Worm (Caenorhabditis elegans): ENCODE measurements around the gene F13A7.11.

Gene F13A7.11

ce11 chrV:16401519-16401918 lies 6.4 kb upstream of the F13A7.11 start, which contains the start of gene F13A7.14 (continued):
- TF ChIP-seq ceh-62 (tag; optimal IDR thresholded peaks at IDR 0.05), result no peak
- TF ChIP-seq tag-97 (GFP tag; IDR thresholded peaks at IDR 0.05), result peak; percentile 68; the same call in 1 of the 2 replicates
- TF ChIP-seq lin-13 (GFP tag; optimal IDR thresholded peaks at IDR 0.05), result peak; percentile 33
- TF ChIP-seq nhr-11 (tag; optimal IDR thresholded peaks at IDR 0.05), result no peak
- peak in 1 of 2 experiments; percentile 76; a peak in 1 of 4 replicates for TF ChIP-seq madf-5 (GFP tag; IDR thresholded peaks at IDR 0.05)
- TF ChIP-seq F49E8.2 (tag; optimal IDR thresholded peaks at IDR 0.05; ENCODE audit: borderline replicate concordance), result peak; percentile 19
- peak; percentile 66 for TF ChIP-seq aha-1 (tag)
- peak; percentile 61; the same call in 1 of the 2 replicates for TF ChIP-seq ceh-44 (GFP tag; IDR thresholded peaks at IDR 0.05)
- peak; percentile 20 for TF ChIP-seq spr-3 (GFP tag; optimal IDR thresholded peaks at IDR 0.05)
- no peak for TF ChIP-seq mxl-2 (GFP tag; conservative IDR thresholded peaks at IDR 0.05)
- peak; percentile 14 for TF ChIP-seq nhr-6 (tag; optimal IDR thresholded peaks at IDR 0.05)
- TF ChIP-seq hif-1 (tag; optimal IDR thresholded peaks at IDR 0.05), result peak in 1 of 2 experiments; percentile 90
- 0 out of 2 replicates have a peak, but pooled peaks have one; percentile 17 for TF ChIP-seq mdt-29 (GFP tag; IDR thresholded peaks at IDR 0.05)
- TF ChIP-seq rbr-2 (tag; optimal IDR thresholded peaks at IDR 0.05), result peak; percentile 52
- TF ChIP-seq madf-9 (GFP tag; conservative IDR thresholded peaks at IDR 0.05), result peak; percentile 71
- peak; percentile 85 for TF ChIP-seq duxl-1 (tag; optimal IDR thresholded peaks at IDR 0.05; ENCODE audit: poor library complexity)
- TF ChIP-seq nhr-48 (tag; optimal IDR thresholded peaks at IDR 0.05), result peak; percentile 17
- no peak for TF ChIP-seq dmd-8 (GFP tag; IDR thresholded peaks at IDR 0.05)
- no peak for TF ChIP-seq daf-16 (GFP tag; optimal IDR thresholded peaks at IDR 0.05)
- TF ChIP-seq daf-16 (tag; optimal IDR thresholded peaks at IDR 0.05), result no peak
- TF ChIP-seq nhr-102 (tag; optimal IDR thresholded peaks at IDR 0.05), result peak; percentile 77
- no peak for TF ChIP-seq zip-11 (GFP tag; IDR thresholded peaks at IDR 0.05)
- TF ChIP-seq ctbp-1 (GFP tag; IDR thresholded peaks at IDR 0.05), result no peak
- 0 out of 2 replicates have a peak, but pooled peaks have one; percentile 16 for TF ChIP-seq vab-7 (GFP tag; IDR thresholded peaks at IDR 0.05)
- TF ChIP-seq Y48G9A.11 (GFP tag; IDR thresholded peaks at IDR 0.05), result peak; percentile 44; the same call in 1 of the 2 replicates
- no peak for TF ChIP-seq nhr-237 (tag; optimal IDR thresholded peaks at IDR 0.05)
- peak; percentile 59 for TF ChIP-seq hmg-1.1 (GFP tag; IDR thresholded peaks at IDR 0.05)

DNA sequence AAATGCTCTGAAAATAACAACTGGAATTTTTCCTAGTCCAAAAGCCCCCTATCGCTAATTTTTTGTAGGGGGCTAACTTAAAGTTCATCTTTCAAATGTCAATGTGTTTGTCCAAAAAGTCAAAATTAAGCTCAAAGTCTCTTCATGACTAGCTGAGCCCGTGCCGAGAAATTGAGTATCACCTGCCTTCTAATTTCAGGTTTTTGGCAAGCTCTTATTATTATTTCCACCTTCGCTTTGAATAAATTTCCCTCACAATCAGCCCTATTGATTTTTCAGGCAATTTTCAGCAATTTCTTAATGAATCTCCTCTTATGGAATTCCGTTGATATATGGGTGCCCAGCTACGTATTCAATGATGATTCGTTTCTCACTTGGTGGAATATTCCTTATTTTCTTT lies 4.3 kb upstream of the F13A7.11 start, which contains the start of gene sre-36:
TSS of gene sre-36 (plus strand) at position 301 of the 400 bp plus-strand sequence.
- TF ChIP-seq unc-62 (GFP tag; optimal IDR thresholded peaks at IDR 0.05 in 1 of 2), result peak in 1 of 2 experiments; percentile 52
- no peak for TF ChIP-seq unc-62 (tag; optimal IDR thresholded peaks at IDR 0.05)
- no peak for TF ChIP-seq snpc-4 (tag; optimal IDR thresholded peaks at IDR 0.05)

DNA sequence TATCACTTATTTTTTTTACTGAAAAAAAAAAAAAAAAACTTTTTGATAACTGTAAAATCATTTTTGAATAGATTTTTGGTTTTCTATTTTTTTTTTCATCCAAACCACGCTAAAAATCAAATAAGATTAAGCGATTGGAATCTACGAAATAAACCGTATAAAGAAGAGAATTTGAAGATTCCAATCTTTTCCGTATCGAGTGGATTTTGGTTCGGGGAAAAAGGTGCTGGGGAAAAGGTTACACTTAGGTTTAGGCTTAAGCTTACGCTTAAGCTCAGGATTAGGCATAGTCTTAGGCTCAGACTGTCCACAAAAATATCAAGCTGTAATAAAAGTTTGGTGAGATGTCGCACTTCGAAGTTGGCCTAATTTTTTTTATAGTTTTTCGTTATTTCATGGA lies 635 bp upstream of the F13A7.11 start, which contains the start of gene F13A7.12:
TSS of gene F13A7.12 (plus strand) at position 301 of the 400 bp plus-strand sequence.
- TF ChIP-seq ctbp-1 (GFP tag; IDR thresholded peaks at IDR 0.05) (no peak), unc-39 (tag; optimal IDR thresholded peaks at IDR 0.05) (no peak), lsy-2 (tag; optimal IDR thresholded peaks at IDR 0.05) (no peak), skn-1 (tag; optimal IDR thresholded peaks at IDR 0.05) (no peak), nhr-102 (tag; optimal IDR thresholded peaks at IDR 0.05) (no peak), hif-1 (tag; optimal IDR thresholded peaks at IDR 0.05) (no peak), zip-2 (tag; optimal IDR thresholded peaks at IDR 0.05) (no peak), madf-5 (GFP tag; IDR thresholded peaks at IDR 0.05) (no peak), lin-39 (tag; optimal IDR thresholded peaks at IDR 0.05) (no peak), php-3 (GFP tag; IDR thresholded peaks at IDR 0.05) (no peak), nhr-25 (tag; optimal IDR thresholded peaks at IDR 0.05; ENCODE audit: borderline replicate concordance, insufficient read depth) (no peak), zip-11 (GFP tag; IDR thresholded peaks at IDR 0.05) (no peak), snpc-4 (tag; optimal IDR thresholded peaks at IDR 0.05) (no peak)
